Worm (Caenorhabditis elegans) whole organism, L4/young adult: Measurements from ENCODE around the gene B0244.5.

Experiments
- W03F9.2 ChIP-seq: fragments of 150-350 bp; optimal IDR thresholded peaks from 2 replicates; lab custom pipeline; 2014; ENCODE audit warnings: missing biosample characterization, missing genetic modification characterization
- dao-5 ChIP-seq: sonication (generic microtip); optimal IDR thresholded peaks from 2 replicates; lab custom pipeline; 2016; ENCODE audit warnings: missing genotype, missing genetic modification characterization, moderate library complexity, missing compliant biosample characterization
- him-1 ChIP-seq: sonication (generic microtip); optimal IDR thresholded peaks from 2 replicates; lab custom pipeline; 2016; ENCODE audit warnings: missing genotype, missing genetic modification reagents, missing genetic modification characterization, missing compliant biosample characterization

- TF ChIP-seq dao-5 (tag; lab: Kevin White, UChicago), result no peak
- TF ChIP-seq him-1, result no peak
- no peak for TF ChIP-seq W03F9.2 (tag; lab: Kevin White, UChicago)
Measured at ce11 chrIII:5710045-5710444, 34.6 kb upstream of the B0244.5 start, which contains the start of gene B0336.12.
